Worm (Caenorhabditis elegans) whole organism, L2 larva: ENCODE data around the gene F02H6.7.

Experiments
- ZK546.5 ChIP-seq: sonication (generic microtip); optimal IDR thresholded peaks from 2 replicates; lab custom pipeline; 2017; ENCODE audit warnings: missing biosample characterization, missing genetic modification characterization
- aly-2 ChIP-seq: fragments of 150-350 bp; optimal IDR thresholded peaks from 2 replicates; lab custom pipeline; 2014; ENCODE audit warnings: missing biosample characterization, missing genetic modification characterization
- blmp-1 ChIP-seq: sonication (generic microtip); optimal IDR thresholded peaks from 2 replicates; lab custom pipeline; 2017; ENCODE audit warnings: missing genetic modification characterization, mild to moderate bottlenecking, missing compliant biosample characterization, antibody characterized with exemption, moderate library complexity; ENCODE audit not compliant: insufficient read depth
- dmd-4 ChIP-seq: sonication (generic microtip); optimal IDR thresholded peaks from 2 replicates; lab custom pipeline; 2017; ENCODE audit warnings: missing biosample characterization, missing genetic modification characterization
- elt-1 ChIP-seq: fragments of 150-350 bp; optimal IDR thresholded peaks from 2 replicates; lab custom pipeline; 2014; ENCODE audit warnings: missing biosample characterization, missing genetic modification characterization
- elt-3 ChIP-seq: sonication (generic microtip); optimal IDR thresholded peaks from 2 replicates; lab custom pipeline; 2017; ENCODE audit warnings: missing biosample characterization, missing genetic modification characterization
- lin-11 ChIP-seq: fragments of 150-350 bp; sonication (generic microtip); optimal IDR thresholded peaks from 2 replicates; lab custom pipeline; 2014; ENCODE audit warnings: missing biosample characterization, missing genetic modification characterization, inconsistent platforms, mixed read lengths
- lsy-2 ChIP-seq, 2 experiments: fragments of 150-350 bp in 1 of 2; sonication (generic microtip) in 1 of 2; optimal IDR thresholded peaks; 2 replicates each; lab custom pipeline; 2014 to 2017; ENCODE audit warnings: missing biosample characterization in 2 of 2, missing genetic modification characterization in 2 of 2
- nhr-11 ChIP-seq: fragments of 150-350 bp; optimal IDR thresholded peaks from 2 replicates; lab custom pipeline; 2014; ENCODE audit warnings: missing biosample characterization, missing genetic modification characterization
- nhr-237 ChIP-seq: fragments of 150-350 bp; optimal IDR thresholded peaks from 2 replicates; lab custom pipeline; 2014; ENCODE audit warnings: missing biosample characterization, missing genetic modification characterization
- nhr-25 ChIP-seq: fragments of 150-350 bp; sonication (generic microtip); optimal IDR thresholded peaks from 3 replicates; lab custom pipeline; 2014; ENCODE audit warnings: missing biosample characterization, missing genetic modification characterization
- nhr-77 ChIP-seq: fragments of 150-350 bp; optimal IDR thresholded peaks from 2 replicates; lab custom pipeline; 2014; ENCODE audit warnings: missing biosample characterization, missing genetic modification characterization
- unc-55 ChIP-seq: fragments of 150-350 bp; sonication (generic microtip); optimal IDR thresholded peaks from 3 replicates; lab custom pipeline; 2014; ENCODE audit warnings: missing biosample characterization, missing genetic modification reagents, missing genetic modification characterization
- ztf-1 ChIP-seq: fragments of 200-800 bp; sonication (Bioruptor generic); conservative IDR thresholded peaks from 2 replicates; pipeline ENCODE4 v1.3.6; 2022; ENCODE audit warnings: missing genetic modification characterization, missing compliant biosample characterization

DNA sequence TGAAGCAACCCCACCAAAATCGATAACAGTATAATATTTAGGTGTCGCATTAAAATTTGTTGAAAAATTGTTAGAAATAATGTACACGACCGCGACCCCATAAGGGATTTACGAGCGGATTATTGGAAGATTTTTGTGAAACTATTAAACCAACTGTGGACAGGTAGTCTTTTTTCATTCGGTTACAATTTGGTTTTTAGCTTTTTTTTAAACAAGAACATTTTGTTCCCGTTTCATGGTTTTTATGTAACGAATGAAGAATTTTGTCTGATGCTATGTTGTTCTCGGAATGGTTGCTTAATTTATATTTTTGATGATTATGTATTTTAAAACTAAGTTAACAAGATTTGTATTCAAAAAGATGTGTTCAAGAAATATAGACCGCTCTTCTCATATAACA lies 51.6 kb downstream of the F02H6.7 start, which contains the start of gene R05A10.3:
- no peak for TF ChIP-seq nhr-237 (tag; lab: Kevin White, UChicago)
- no peak for TF ChIP-seq nhr-11
- TF ChIP-seq elt-1 (tag; lab: Kevin White, UChicago) = no peak
- TF ChIP-seq dmd-4 (tag; lab: Kevin White, UChicago) = no peak
- no peak for TF ChIP-seq unc-55
- TF ChIP-seq lin-11 (tag; lab: Kevin White, UChicago) = no peak
- TF ChIP-seq blmp-1 (tag; lab: Kevin White, UChicago) = no peak
- TF ChIP-seq ZK546.5 (tag; lab: Kevin White, UChicago) = no peak
- TF ChIP-seq lsy-2 (tag; optimal IDR thresholded peaks at IDR 0.05; lab: Kevin White, UChicago) = no peak
- no peak for TF ChIP-seq elt-3 (tag; lab: Kevin White, UChicago)
- TF ChIP-seq ztf-1 (GFP tag; lab: Robert Waterston, UW) = no peak
- TF ChIP-seq aly-2 = no peak
- TF ChIP-seq nhr-77 (tag; lab: Kevin White, UChicago) = no peak
- TF ChIP-seq nhr-25 = no peak
